Fruit fly (Drosophila melanogaster) whole organism: Measurements from ENCODE around the gene CG4592.

Experiments
- EcR ChIP-seq, 2 experiments: fragments of >200 bp; optimal IDR thresholded peaks; 2 replicates each; lab custom pipeline; 2017; ENCODE audit warnings: missing biosample characterization in 2 of 2, missing genetic modification characterization in 2 of 2, missing genetic modification reagents in 2 of 2
- pan ChIP-seq: fragments of >200 bp; optimal IDR thresholded peaks from 2 replicates; lab custom pipeline; 2017
- psq ChIP-seq: fragments of >200 bp; optimal IDR thresholded peaks from 2 replicates; lab custom pipeline; 2017

dm6 chr2L:9918020-9918959 is 3.1 kb upstream of the CG4592 start, which contains the start of the genes CG5885 and CG4598:
- TF ChIP-seq psq (no peak), EcR (GFP tag; optimal IDR thresholded peaks at IDR 0.05; lab: Kevin White, UChicago) (no peak), pan (lab: Kevin White, UChicago) (no peak)
